Fruit fly (Drosophila melanogaster) whole organism, embryonic: ENCODE data around the gene CG31883.

Experiments used
- Atf-2 ChIP-seq: fragments of 200-800 bp; sonication (Bioruptor generic); optimal IDR thresholded peaks from 2 replicates; lab custom pipeline; 2016; ENCODE audit warnings: missing biosample characterization, missing genetic modification characterization
- Bgb ChIP-seq: fragments of 200-800 bp; sonication (Bioruptor generic); IDR thresholded peaks from 2 replicates; pipeline ENCODE4 v1.3.6; 2022; ENCODE audit warnings: missing biosample characterization, missing genetic modification characterization; ENCODE audit not compliant: partially characterized antibody
- CG10209 ChIP-seq: fragments of 200-800 bp; sonication (Bioruptor generic); optimal IDR thresholded peaks from 3 replicates; lab custom pipeline; 2017; ENCODE audit warnings: missing biosample characterization, mild to moderate bottlenecking, missing genetic modification characterization, missing genetic modification reagents
- CG10267 ChIP-seq: fragments of 200-800 bp; sonication (Bioruptor generic); optimal IDR thresholded peaks from 2 replicates; lab custom pipeline; 2018; ENCODE audit warnings: missing biosample characterization, mild to moderate bottlenecking, missing genetic modification characterization, moderate library complexity
- CG11085 ChIP-seq: fragments of 200-800 bp; sonication (Bioruptor generic); IDR thresholded peaks from 2 replicates; pipeline ENCODE4 v1.3.6; 2022; ENCODE audit warnings: missing biosample characterization, missing genetic modification characterization
- CG11093 ChIP-seq: fragments of 200-800 bp; sonication (Bioruptor generic); IDR thresholded peaks from 3 replicates; pipeline ENCODE4 v1.3.6; 2022; ENCODE audit warnings: missing biosample characterization, missing genetic modification characterization
- CG14667 ChIP-seq: fragments of 200-800 bp; sonication (Bioruptor generic); IDR thresholded peaks from 2 replicates; pipeline ENCODE4 v1.3.6; 2022; ENCODE audit warnings: missing biosample characterization, missing genetic modification characterization
- CG14965 ChIP-seq: fragments of 200-800 bp; sonication (Bioruptor generic); optimal IDR thresholded peaks from 2 replicates; lab custom pipeline; 2016; ENCODE audit warnings: missing biosample characterization, missing genetic modification characterization, borderline replicate concordance
- CG1647 ChIP-seq: fragments of 200-800 bp; sonication (Bioruptor generic); optimal IDR thresholded peaks from 3 replicates; lab custom pipeline; 2016; ENCODE audit warnings: missing biosample characterization, missing genetic modification characterization
- CG16813 ChIP-seq: fragments of 200-800 bp; sonication (Bioruptor generic); IDR thresholded peaks from 3 replicates; pipeline ENCODE4 v1.3.6; 2022; ENCODE audit warnings: missing biosample characterization, missing genetic modification characterization; ENCODE audit not compliant: partially characterized antibody
- CG16863 ChIP-seq: fragments of 200-800 bp; sonication (Bioruptor generic); optimal IDR thresholded peaks from 3 replicates; lab custom pipeline; 2016; ENCODE audit warnings: missing biosample characterization, missing genetic modification characterization
- CG17328 ChIP-seq: fragments of 200-800 bp; sonication (Bioruptor generic); IDR thresholded peaks from 2 replicates; pipeline ENCODE4 v1.3.6; 2022; ENCODE audit warnings: missing biosample characterization, missing genetic modification characterization
- CG17385 ChIP-seq: fragments of 200-800 bp; sonication (Bioruptor generic); optimal IDR thresholded peaks from 3 replicates; lab custom pipeline; 2018; ENCODE audit warnings: missing biosample characterization, mild to moderate bottlenecking, missing genetic modification characterization
- CG3065 ChIP-seq: fragments of 200-800 bp; sonication (Bioruptor generic); optimal IDR thresholded peaks from 2 replicates; lab custom pipeline; 2016; ENCODE audit warnings: missing biosample characterization, missing genetic modification characterization
- CG31441 ChIP-seq: fragments of 200-800 bp; sonication (Bioruptor generic); IDR thresholded peaks from 2 replicates; pipeline ENCODE4 v1.3.6; 2022; ENCODE audit warnings: missing biosample characterization, missing genetic modification characterization
- CG32772 ChIP-seq: fragments of 200-800 bp; sonication (Bioruptor generic); IDR thresholded peaks from 2 replicates; pipeline ENCODE4 v1.3.6; 2022; ENCODE audit warnings: missing biosample characterization, missing genetic modification characterization
- CG33557 ChIP-seq: fragments of 200-800 bp; sonication (Bioruptor generic); optimal IDR thresholded peaks from 2 replicates; lab custom pipeline; 2019; ENCODE audit warnings: missing biosample characterization, mild to moderate bottlenecking, missing genetic modification characterization, moderate library complexity
- CG4854 ChIP-seq: fragments of 200-800 bp; sonication (Bioruptor generic); optimal IDR thresholded peaks from 2 replicates; lab custom pipeline; 2016; ENCODE audit warnings: missing biosample characterization, missing genetic modification characterization, inconsistent platforms
- CG6689 ChIP-seq: fragments of 200-800 bp; sonication (Bioruptor generic); IDR thresholded peaks from 2 replicates; pipeline ENCODE4 v1.3.6; 2022; ENCODE audit warnings: missing biosample characterization, missing genetic modification characterization
- CG6765 ChIP-seq: fragments of 200-800 bp; sonication (Bioruptor generic); optimal IDR thresholded peaks from 3 replicates; lab custom pipeline; 2017; ENCODE audit warnings: missing biosample characterization, mild to moderate bottlenecking, missing genetic modification characterization
- CG8478 ChIP-seq: fragments of >200 bp; optimal IDR thresholded peaks from 2 replicates; lab custom pipeline; 2018
- CG9932 ChIP-seq: fragments of 200-800 bp; sonication (Bioruptor generic); IDR thresholded peaks from 2 replicates; pipeline ENCODE4 v1.3.6; 2022; ENCODE audit warnings: missing biosample characterization, missing genetic modification characterization
- CTCF ChIP-seq: fragments of 200-800 bp; sonication (Bioruptor generic); optimal IDR thresholded peaks from 2 replicates; lab custom pipeline; 2017; ENCODE audit warnings: missing biosample characterization, mild to moderate bottlenecking, missing genetic modification characterization, moderate library complexity
- CrebB ChIP-seq: fragments of 200-800 bp; sonication (Bioruptor generic); optimal IDR thresholded peaks from 3 replicates; lab custom pipeline; 2018; ENCODE audit warnings: missing biosample characterization, mild to moderate bottlenecking, missing genetic modification characterization
- Ets65A ChIP-seq: fragments of 200-800 bp; sonication (Bioruptor generic); peaks from one replicate; lab custom pipeline; 2016; ENCODE audit warnings: missing biosample characterization, missing genetic modification characterization
- Lhr ChIP-seq: fragments of 200-800 bp; sonication (Bioruptor generic); optimal IDR thresholded peaks from 3 replicates; lab custom pipeline; 2017; ENCODE audit warnings: mild to moderate bottlenecking, missing biosample characterization, missing genetic modification reagents, missing genetic modification characterization
- Lpt ChIP-seq: fragments of >200 bp; optimal IDR thresholded peaks from 2 replicates; lab custom pipeline; 2018; ENCODE audit warnings: missing biosample characterization, missing genetic modification characterization
- Oli ChIP-seq: fragments of 200-800 bp; sonication (Bioruptor generic); optimal IDR thresholded peaks from 2 replicates; lab custom pipeline; 2018; ENCODE audit warnings: missing biosample characterization, mild to moderate bottlenecking, missing genetic modification characterization, moderate library complexity
- Tbp ChIP-seq: fragments of >200 bp; optimal IDR thresholded peaks from 2 replicates; lab custom pipeline; 2018; ENCODE audit warnings: missing biosample characterization, missing genetic modification characterization
- Xrp1 ChIP-seq: fragments of 200-800 bp; sonication (Bioruptor generic); IDR thresholded peaks from 2 replicates; pipeline ENCODE4 v1.3.6; 2022; ENCODE audit warnings: missing biosample characterization, missing genetic modification characterization
- bbx ChIP-seq: fragments of 200-800 bp; sonication (Bioruptor generic); IDR thresholded peaks from 2 replicates; pipeline ENCODE4 v1.3.6; 2022; ENCODE audit warnings: missing biosample characterization, missing genetic modification characterization; ENCODE audit not compliant: partially characterized antibody
- bcd ChIP-seq: fragments of 200-800 bp; sonication (Bioruptor generic); optimal IDR thresholded peaks from 2 replicates; lab custom pipeline; 2017; ENCODE audit warnings: missing biosample characterization, mild to moderate bottlenecking, missing genetic modification characterization
- da ChIP-seq: fragments of 200-800 bp; sonication (Bioruptor generic); optimal IDR thresholded peaks from 2 replicates; lab custom pipeline; 2016; ENCODE audit warnings: missing biosample characterization, missing genetic modification characterization
- dan ChIP-seq: fragments of 200-800 bp; sonication (Bioruptor generic); IDR thresholded peaks from 2 replicates; pipeline ENCODE4 v1.3.6; 2022; ENCODE audit warnings: missing biosample characterization, missing genetic modification characterization
- emc ChIP-seq: fragments of 200-800 bp; sonication (Bioruptor generic); optimal IDR thresholded peaks from 2 replicates; lab custom pipeline; 2016; ENCODE audit warnings: missing biosample characterization, missing genetic modification characterization
- eyg ChIP-seq: fragments of 200-800 bp; sonication (Bioruptor generic); optimal IDR thresholded peaks from 3 replicates; lab custom pipeline; 2016; ENCODE audit warnings: missing biosample characterization, missing genetic modification characterization
- fru ChIP-seq: fragments of >200 bp; optimal IDR thresholded peaks from 2 replicates; lab custom pipeline; 2017
- fu2 ChIP-seq: fragments of 200-800 bp; sonication (Bioruptor generic); optimal IDR thresholded peaks from 2 replicates; lab custom pipeline; 2016; ENCODE audit warnings: missing biosample characterization, missing genetic modification characterization
- grn ChIP-seq: fragments of 200-800 bp; sonication (Bioruptor generic); optimal IDR thresholded peaks from 3 replicates; lab custom pipeline; 2017; ENCODE audit warnings: missing biosample characterization, missing genetic modification characterization
- jumu ChIP-seq: fragments of 200-800 bp; sonication (Bioruptor generic); optimal IDR thresholded peaks from 3 replicates; lab custom pipeline; 2016; ENCODE audit warnings: missing biosample characterization, missing genetic modification characterization
- kay ChIP-seq: fragments of 200-800 bp; sonication (Bioruptor generic); optimal IDR thresholded peaks from 2 replicates; lab custom pipeline; 2016; ENCODE audit warnings: missing biosample characterization, missing genetic modification characterization
- lola ChIP-seq, 3 experiments: fragments of >200 bp in 2 of 3; fragments of 200-800 bp in 1 of 3; sonication (Bioruptor generic) in 1 of 3; optimal IDR thresholded peaks; 2 replicates each; lab custom pipeline; 2017 to 2019; ENCODE audit warnings: missing biosample characterization in 3 of 3, missing genetic modification characterization in 3 of 3, mild to moderate bottlenecking in 1 of 3, moderate library complexity in 1 of 3
- mam ChIP-seq: fragments of 200-800 bp; sonication (Bioruptor generic); optimal IDR thresholded peaks from 3 replicates; lab custom pipeline; 2016; ENCODE audit warnings: missing biosample characterization, missing genetic modification characterization
- nau ChIP-seq: fragments of 200-800 bp; sonication (Bioruptor generic); optimal IDR thresholded peaks from 3 replicates; lab custom pipeline; 2017; ENCODE audit warnings: missing biosample characterization, mild to moderate bottlenecking, missing genetic modification characterization, missing genetic modification reagents
- nerfin-2 ChIP-seq: fragments of 200-800 bp; sonication (Bioruptor generic); IDR thresholded peaks from 2 replicates; pipeline ENCODE4 v1.3.6; 2022; ENCODE audit warnings: missing biosample characterization, missing genetic modification characterization; ENCODE audit not compliant: partially characterized antibody
- pzg ChIP-seq: fragments of 200-800 bp; sonication (Bioruptor generic); optimal IDR thresholded peaks from 3 replicates; lab custom pipeline; 2018; ENCODE audit warnings: missing biosample characterization, mild to moderate bottlenecking, missing genetic modification characterization, moderate library complexity
- shn ChIP-seq: fragments of 200-800 bp; sonication (Bioruptor generic); optimal IDR thresholded peaks from 3 replicates; lab custom pipeline; 2016; ENCODE audit warnings: missing biosample characterization, missing genetic modification characterization
- slou ChIP-seq: fragments of 200-800 bp; sonication (Bioruptor generic); optimal IDR thresholded peaks from 3 replicates; lab custom pipeline; 2016; ENCODE audit warnings: missing biosample characterization, missing genetic modification characterization
- sna ChIP-seq: fragments of 200-800 bp; sonication (Bioruptor generic); IDR thresholded peaks from 2 replicates; pipeline ENCODE4 v1.3.6; 2022; ENCODE audit warnings: missing biosample characterization, missing genetic modification characterization; ENCODE audit not compliant: partially characterized antibody
- sob ChIP-seq: fragments of 200-800 bp; sonication (Bioruptor generic); IDR thresholded peaks from 2 replicates; pipeline ENCODE4 v1.3.6; 2022; ENCODE audit warnings: missing biosample characterization, missing genetic modification characterization
- sqz ChIP-seq: fragments of 200-800 bp; sonication (Bioruptor generic); optimal IDR thresholded peaks from 3 replicates; lab custom pipeline; 2018; ENCODE audit warnings: missing biosample characterization, mild to moderate bottlenecking, missing genetic modification characterization
- tna ChIP-seq: fragments of 200-800 bp; sonication (Bioruptor generic); IDR thresholded peaks from 2 replicates; pipeline ENCODE4 v1.3.6; 2022; ENCODE audit warnings: missing biosample characterization, missing genetic modification characterization; ENCODE audit not compliant: partially characterized antibody

Gene CG31883

dm6 chr2L:9502786-9503443 is 25.4 kb upstream of the CG31883 start (continued):
- TF ChIP-seq Bgb (GFP tag; lab: Robert Waterston, UW) (0 out of 2 replicates have a peak, but pooled peaks have one; percentile 28), slou (GFP tag; lab: Kevin White, UChicago) (no peak), Lpt (GFP tag; lab: Kevin White, UChicago) (no peak), CG32772 (GFP tag; lab: Robert Waterston, UW) (peak; percentile 76), CG31441 (GFP tag; lab: Robert Waterston, UW) (peak; percentile 67), Oli (tag; lab: Kevin White, UChicago) (peak; percentile 86), CG16813 (GFP tag; lab: Robert Waterston, UW) (no peak), sna (GFP tag; lab: Robert Waterston, UW) (no peak), CG14965 (no peak), Xrp1 (GFP tag; lab: Robert Waterston, UW) (peak; percentile 83), lola (GFP tag; optimal IDR thresholded peaks at IDR 0.05; lab: Kevin White, UChicago) (no peak), pzg (GFP tag; lab: Kevin White, UChicago) (no peak), CG10267 (tag; lab: Kevin White, UChicago) (peak; percentile 26), mam (GFP tag; lab: Kevin White, UChicago) (peak; percentile 19), Ets65A (GFP tag; lab: Kevin White, UChicago) (no peak), fu2 (no peak), nau (GFP tag; lab: Kevin White, UChicago) (no peak), jumu (peak; percentile 19), CTCF (GFP tag; lab: Kevin White, UChicago) (no peak), tna (GFP tag; lab: Robert Waterston, UW) (no peak), fru (no peak), CG9932 (GFP tag; lab: Robert Waterston, UW) (peak; percentile 56), CG14667 (GFP tag; lab: Robert Waterston, UW) (no peak; the same call in 1 of the 2 replicates), da (GFP tag; lab: Kevin White, UChicago) (no peak), Atf-2 (GFP tag; lab: Kevin White, UChicago) (no peak), kay (GFP tag; lab: Kevin White, UChicago) (peak; percentile 29), shn (GFP tag; lab: Kevin White, UChicago) (no peak), CG6689 (GFP tag; lab: Robert Waterston, UW) (peak; percentile 79), CG16863 (GFP tag; lab: Kevin White, UChicago) (peak; percentile 44), CG11085 (GFP tag; lab: Robert Waterston, UW) (no peak), bcd (GFP tag; lab: Kevin White, UChicago) (peak; percentile 31), eyg (GFP tag; lab: Kevin White, UChicago) (no peak), bbx (GFP tag; lab: Robert Waterston, UW) (no peak), CG33557 (GFP tag; lab: Kevin White, UChicago) (no peak), grn (GFP tag; lab: Kevin White, UChicago) (no peak), CG11093 (peak; percentile 72; the same call in 2 of the 3 replicates), Lhr (GFP tag; lab: Kevin White, UChicago) (no peak), dan (GFP tag; lab: Robert Waterston, UW) (no peak), CG1647 (GFP tag; lab: Kevin White, UChicago) (no peak), CrebB (peak; percentile 17), nerfin-2 (GFP tag; lab: Robert Waterston, UW) (no peak), CG6765 (GFP tag; lab: Kevin White, UChicago) (no peak), CG17328 (GFP tag; lab: Robert Waterston, UW) (peak; percentile 80), CG3065 (GFP tag; lab: Kevin White, UChicago) (no peak), CG17385 (peak; percentile 77), CG8478 (lab: Kevin White, UChicago) (no peak), CG4854 (GFP tag; lab: Kevin White, UChicago) (no peak), emc (GFP tag; lab: Kevin White, UChicago) (no peak), Tbp (GFP tag; lab: Kevin White, UChicago) (no peak), sob (GFP tag; lab: Robert Waterston, UW) (peak; percentile 84), CG10209 (GFP tag; lab: Kevin White, UChicago) (peak; percentile 67), sqz (GFP tag; lab: Kevin White, UChicago) (peak; percentile 70)
